Worm (Caenorhabditis elegans): Measurements from ENCODE around the gene C07G3.10.

ce11 chrV:3454620-3455019, 47.5 kb upstream of the C07G3.10 start:
- no peak for TF ChIP-seq skn-1 (tag; optimal IDR thresholded peaks at IDR 0.05)
- no peak for TF ChIP-seq egl-27 (tag; optimal IDR thresholded peaks at IDR 0.05)
- no peak for TF ChIP-seq elt-3 (tag; optimal IDR thresholded peaks at IDR 0.05)
- no peak for TF ChIP-seq nhr-77 (tag; optimal IDR thresholded peaks at IDR 0.05)
- no peak for TF ChIP-seq aly-2 (tag; optimal IDR thresholded peaks at IDR 0.05)
- TF ChIP-seq ceh-82 (tag; optimal IDR thresholded peaks at IDR 0.05): no peak
- no peak for TF ChIP-seq nhr-10 (tag; optimal IDR thresholded peaks at IDR 0.05)
- TF ChIP-seq ama-1 (optimal IDR thresholded peaks at IDR 0.05): no peak
- no peak for TF ChIP-seq nhr-12 (tag; optimal IDR thresholded peaks at IDR 0.05)
- TF ChIP-seq nhr-6 (tag; optimal IDR thresholded peaks at IDR 0.05): no peak
- no peak for TF ChIP-seq zag-1 (tag; optimal IDR thresholded peaks at IDR 0.05)
